Fruit fly (Drosophila melanogaster): Measurements from ENCODE around the gene CG6766.
"Not testable (repeated sequence)": the region's sequence is repeated elsewhere in the genome, so short reads cannot be mapped to it uniquely, and the experiment has no call there.

CG6766 gene

DNA sequence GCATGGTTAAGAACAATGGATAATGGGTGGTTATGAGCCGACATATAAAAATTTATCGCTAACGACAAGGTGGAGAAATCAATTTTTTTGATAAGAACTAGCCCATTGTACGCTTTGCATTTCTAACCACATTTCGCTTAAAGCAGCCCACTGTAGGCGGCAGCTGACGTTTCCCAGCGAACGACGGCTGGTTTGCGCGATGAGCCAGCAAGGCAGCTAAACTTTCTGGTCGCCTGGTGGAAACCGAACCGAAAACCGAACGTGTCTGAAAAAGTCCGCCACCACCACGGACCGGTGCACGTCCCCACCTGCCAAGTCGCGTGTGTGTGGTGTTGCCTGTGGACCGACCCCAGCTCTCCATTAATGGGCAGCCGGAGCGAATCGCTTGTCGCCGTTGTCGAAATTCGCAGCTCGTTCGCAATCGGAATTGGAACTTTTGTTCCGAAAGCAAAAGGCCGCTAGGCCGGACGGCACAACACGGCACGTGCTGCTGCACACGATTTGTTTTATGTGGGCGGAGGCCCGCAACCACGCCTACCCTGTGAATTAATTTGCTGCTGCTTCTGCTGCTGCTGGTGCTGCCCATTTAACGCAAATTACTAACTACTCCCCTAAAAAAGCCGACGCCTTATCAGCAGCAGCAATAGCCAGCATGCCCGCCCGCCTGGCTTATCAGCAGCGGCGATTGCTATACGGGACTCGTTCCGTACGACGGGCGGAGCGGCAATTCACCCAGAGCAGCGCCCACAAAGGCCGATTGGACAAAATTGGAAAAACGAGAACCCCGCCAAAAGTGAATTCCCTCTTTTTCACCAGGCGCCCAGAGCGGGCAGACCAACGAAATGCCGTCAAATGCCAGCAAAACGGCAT is 37.3 kb downstream of the CG6766 start:
- TF ChIP-seq EcR (GFP tag; optimal IDR thresholded peaks at IDR 0.05), result no peak
- TF ChIP-seq CG8478 (optimal IDR thresholded peaks at IDR 0.05), result no peak
- TF ChIP-seq pan (optimal IDR thresholded peaks at IDR 0.05), result no peak
- TF ChIP-seq Dll (optimal IDR thresholded peaks at IDR 0.05), result peak; percentile 50
- TF ChIP-seq psq (optimal IDR thresholded peaks at IDR 0.05), result no peak
- no peak for TF ChIP-seq usp (GFP tag; optimal IDR thresholded peaks at IDR 0.05)

DNA sequence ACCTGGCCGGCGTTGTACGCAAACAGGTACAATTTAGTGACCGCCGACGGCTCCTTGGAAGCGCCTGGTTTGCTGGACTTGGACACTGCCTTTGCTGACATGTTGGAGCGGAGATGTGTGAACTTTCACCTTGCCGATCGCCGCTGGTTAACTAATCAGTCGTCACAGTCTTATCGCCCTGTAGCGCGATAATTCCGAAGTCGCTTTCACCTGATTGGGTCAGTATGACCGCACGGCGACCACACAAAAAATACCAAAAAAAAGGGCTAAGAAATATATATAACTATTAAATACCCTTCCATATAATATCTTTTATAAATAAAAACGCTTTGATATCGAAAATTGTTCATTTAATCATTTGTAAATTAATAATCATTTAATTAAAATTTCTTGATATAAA is 38.4 kb downstream of the CG6766 start, which contains the start of gene Hacd1:
TSS of gene Hacd1 (minus strand) at position 216 of the 400 bp plus-strand sequence.
- TF ChIP-seq CG8478 (optimal IDR thresholded peaks at IDR 0.05) (no peak), Dll (optimal IDR thresholded peaks at IDR 0.05) (no peak), usp (GFP tag; optimal IDR thresholded peaks at IDR 0.05) (no peak), pan (optimal IDR thresholded peaks at IDR 0.05) (no peak), psq (optimal IDR thresholded peaks at IDR 0.05) (no peak), EcR (GFP tag; optimal IDR thresholded peaks at IDR 0.05) (no peak)

DNA sequence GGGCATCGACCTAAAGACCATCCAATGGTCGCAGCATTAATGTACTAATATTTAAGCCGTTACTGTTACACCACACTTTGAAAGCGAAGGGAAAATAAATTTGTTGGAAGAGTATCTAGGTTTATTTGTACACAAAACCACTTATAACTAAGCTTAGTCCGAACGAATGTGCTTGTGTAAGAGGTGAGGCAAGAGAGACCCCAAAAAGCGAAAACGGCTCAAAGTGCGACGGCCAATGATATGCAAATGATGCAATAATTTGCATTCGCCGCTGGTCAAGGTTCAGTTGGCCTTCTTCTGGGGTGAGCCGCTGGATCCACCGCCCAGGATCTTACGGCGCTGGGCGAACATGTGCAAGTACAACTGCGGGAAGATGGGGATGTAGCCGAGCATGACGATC is 39.4 kb downstream of the CG6766 start:
- no peak for TF ChIP-seq pan (optimal IDR thresholded peaks at IDR 0.05)
- no peak for TF ChIP-seq CG8478 (optimal IDR thresholded peaks at IDR 0.05)
- no peak for TF ChIP-seq usp (GFP tag; optimal IDR thresholded peaks at IDR 0.05)
- TF ChIP-seq EcR (GFP tag; optimal IDR thresholded peaks at IDR 0.05), result no peak
- no peak for TF ChIP-seq Dll (optimal IDR thresholded peaks at IDR 0.05)
- TF ChIP-seq psq (optimal IDR thresholded peaks at IDR 0.05), result no peak

DNA sequence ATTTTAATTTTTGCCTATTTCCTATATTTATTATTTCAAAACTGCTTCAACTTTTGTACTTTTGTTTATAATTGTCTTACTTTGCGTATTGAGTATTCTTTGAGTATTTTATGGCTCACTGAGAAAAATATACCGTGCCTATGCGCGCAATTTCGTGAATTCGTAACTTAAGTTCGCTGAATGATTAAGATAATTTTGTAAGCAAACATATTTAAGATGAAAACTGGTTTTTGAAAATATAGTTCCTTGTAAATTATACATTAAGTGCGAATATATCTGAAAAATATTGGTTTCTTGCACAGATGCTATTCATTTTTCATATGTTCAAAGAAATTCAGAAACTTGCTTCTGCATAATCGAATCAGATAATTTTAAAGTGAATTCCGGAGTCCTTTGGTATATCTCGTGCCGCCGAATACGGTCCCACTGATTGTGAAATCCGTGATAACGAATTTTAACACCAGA is 41.2 kb downstream of the CG6766 start, which contains the start of the genes CG18787 and Nfs1:
TSS of gene CG18787 (minus strand) at position 101 of the 465 bp plus-strand sequence.
TSS of gene Nfs1 (plus strand) at position 415 of the 465 bp plus-strand sequence.
- TF ChIP-seq CG8478 (optimal IDR thresholded peaks at IDR 0.05); Dll (optimal IDR thresholded peaks at IDR 0.05); EcR (GFP tag; optimal IDR thresholded peaks at IDR 0.05): not testable (repeated sequence)

DNA sequence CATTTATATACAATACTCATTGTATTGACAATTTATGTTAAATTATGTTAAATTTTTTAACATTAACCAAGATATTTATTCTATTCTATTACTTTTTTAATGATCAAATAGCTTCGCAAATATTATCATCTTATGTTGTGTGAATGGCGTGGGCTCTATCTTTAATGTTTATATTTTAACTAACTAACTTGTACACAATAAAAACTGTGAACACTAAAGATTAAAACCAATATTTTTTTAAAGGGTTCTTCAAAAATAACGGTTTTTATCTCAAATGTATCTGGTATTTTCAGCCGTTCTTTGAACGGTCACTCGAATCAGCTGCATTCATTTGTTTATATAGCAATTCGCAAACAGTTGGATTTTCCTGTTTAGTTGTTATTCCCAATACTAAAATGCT is 44.0 kb downstream of the CG6766 start, which contains the start of gene Ada1-1:
TSS of gene Ada1-1 (plus strand) at position 301 of the 400 bp plus-strand sequence.
- not testable (repeated sequence) for TF ChIP-seq pan, CG8478, Dll (optimal IDR thresholded peaks at IDR 0.05)

DNA sequence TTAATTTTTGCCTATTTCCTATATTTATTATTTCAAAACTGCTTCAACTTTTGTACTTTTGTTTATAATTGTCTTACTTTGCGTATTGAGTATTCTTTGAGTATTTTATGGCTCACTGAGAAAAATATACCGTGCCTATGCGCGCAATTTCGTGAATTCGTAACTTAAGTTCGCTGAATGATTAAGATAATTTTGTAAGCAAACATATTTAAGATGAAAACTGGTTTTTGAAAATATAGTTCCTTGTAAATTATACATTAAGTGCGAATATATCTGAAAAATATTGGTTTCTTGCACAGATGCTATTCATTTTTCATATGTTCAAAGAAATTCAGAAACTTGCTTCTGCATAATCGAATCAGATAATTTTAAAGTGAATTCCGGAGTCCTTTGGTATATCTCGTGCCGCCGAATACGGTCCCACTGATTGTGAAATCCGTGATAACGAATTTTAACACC is 45.1 kb downstream of the CG6766 start, which contains the start of the genes CG18789 and Qtzl:
TSS of gene CG18789 (minus strand) at position 101 of the 459 bp plus-strand sequence.
TSS of gene Qtzl (plus strand) at position 409 of the 459 bp plus-strand sequence.
- TF ChIP-seq Dll (optimal IDR thresholded peaks at IDR 0.05); psq (optimal IDR thresholded peaks at IDR 0.05); usp (GFP tag; optimal IDR thresholded peaks at IDR 0.05): not testable (repeated sequence)

DNA sequence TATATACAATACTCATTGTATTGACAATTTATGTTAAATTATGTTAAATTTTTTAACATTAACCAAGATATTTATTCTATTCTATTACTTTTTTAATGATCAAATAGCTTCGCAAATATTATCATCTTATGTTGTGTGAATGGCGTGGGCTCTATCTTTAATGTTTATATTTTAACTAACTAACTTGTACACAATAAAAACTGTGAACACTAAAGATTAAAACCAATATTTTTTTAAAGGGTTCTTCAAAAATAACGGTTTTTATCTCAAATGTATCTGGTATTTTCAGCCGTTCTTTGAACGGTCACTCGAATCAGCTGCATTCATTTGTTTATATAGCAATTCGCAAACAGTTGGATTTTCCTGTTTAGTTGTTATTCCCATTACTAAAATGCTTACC is 47.9 kb downstream of the CG6766 start, which contains the start of gene Ada1-2:
TSS of gene Ada1-2 (plus strand) at position 301 of the 400 bp plus-strand sequence.
- TF ChIP-seq pan, Dll, psq (optimal IDR thresholded peaks at IDR 0.05): not testable (repeated sequence)

DNA sequence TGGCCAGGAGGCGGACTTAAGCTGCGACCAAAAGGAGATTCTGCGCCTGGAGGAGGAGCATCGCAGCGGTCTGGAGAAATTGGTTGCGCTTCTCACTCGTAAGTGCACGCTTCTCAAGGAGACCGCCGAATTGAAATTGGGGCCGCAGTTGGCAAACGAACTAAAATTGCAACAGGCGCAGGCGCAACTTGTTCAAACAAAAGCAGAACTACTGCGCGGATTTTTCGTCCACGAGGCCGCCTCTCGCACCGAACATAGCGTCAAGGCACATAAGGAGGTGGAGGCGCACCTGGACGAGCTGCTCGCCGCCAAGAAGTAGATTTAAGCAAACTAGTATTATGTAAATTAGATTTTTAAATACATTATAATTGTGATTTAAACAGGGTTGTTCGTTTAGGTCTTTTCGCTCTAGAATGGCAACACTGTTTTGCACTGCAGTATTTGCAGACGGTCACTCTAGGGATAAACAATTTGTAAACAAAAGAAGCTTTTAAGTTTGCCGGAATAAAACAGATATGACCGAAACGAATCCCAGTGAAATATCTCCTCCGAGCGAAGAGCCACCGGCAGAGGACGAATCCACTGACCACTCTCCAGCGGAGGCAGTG is 49.9 kb downstream of the CG6766 start, which contains the start of gene escl:
TSS of gene escl (plus strand) at position 470 of the 608 bp plus-strand sequence.
- TF ChIP-seq CG8478 (optimal IDR thresholded peaks at IDR 0.05), result no peak

DNA sequence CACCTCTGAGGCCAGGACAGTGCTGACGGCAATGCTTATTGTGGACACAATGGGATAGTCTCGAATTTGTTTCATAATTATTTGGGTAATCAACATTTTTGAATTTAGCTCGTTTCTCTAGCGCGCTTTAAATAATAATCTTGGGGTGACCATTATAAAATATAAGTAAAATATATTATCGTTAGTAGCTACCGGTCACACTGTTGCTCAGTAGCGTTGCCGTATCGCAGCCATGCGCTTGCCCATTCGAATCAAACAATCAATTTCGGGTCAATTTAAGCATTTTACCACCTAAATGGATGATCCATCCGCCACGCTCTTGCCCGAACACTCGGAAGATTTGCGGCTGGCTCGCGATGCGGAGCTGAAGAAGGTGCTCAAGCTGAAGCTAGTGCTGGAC is 50.8 kb downstream of the CG6766 start, which contains the start of the genes zuc and dgt2:
TSS of gene zuc (minus strand) at position 154 of the 400 bp plus-strand sequence.
TSS of gene dgt2 (plus strand) at position 208 of the 400 bp plus-strand sequence.
- TF ChIP-seq Dll (optimal IDR thresholded peaks at IDR 0.05), result no peak
- TF ChIP-seq psq (optimal IDR thresholded peaks at IDR 0.05), result no peak
- no peak for TF ChIP-seq usp (GFP tag; optimal IDR thresholded peaks at IDR 0.05)
- no peak for TF ChIP-seq CG8478 (optimal IDR thresholded peaks at IDR 0.05)
- TF ChIP-seq EcR (GFP tag; optimal IDR thresholded peaks at IDR 0.05), result no peak
- TF ChIP-seq pan (optimal IDR thresholded peaks at IDR 0.05), result no peak

DNA sequence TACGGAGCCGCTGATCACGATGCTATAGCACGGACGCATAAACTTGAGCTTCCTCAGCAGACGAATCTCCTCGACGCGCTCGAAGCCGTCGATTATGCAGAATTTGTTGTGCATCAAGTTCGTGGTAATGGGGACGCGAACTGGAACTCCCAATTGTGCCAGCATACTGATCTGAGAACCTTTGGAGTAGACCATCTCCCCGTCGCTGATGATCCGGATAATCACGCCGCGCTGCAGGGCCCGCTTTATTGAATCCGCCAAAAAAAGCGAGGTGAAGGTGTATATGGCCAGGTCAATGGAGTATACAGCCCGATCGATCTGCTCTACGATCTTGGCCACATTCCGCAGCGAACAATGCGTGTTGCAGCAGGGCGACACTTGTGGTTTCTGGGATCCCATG is 51.3 kb downstream of the CG6766 start:
- no peak for TF ChIP-seq EcR (GFP tag; optimal IDR thresholded peaks at IDR 0.05)
- TF ChIP-seq psq (optimal IDR thresholded peaks at IDR 0.05), result no peak
- TF ChIP-seq Dll (optimal IDR thresholded peaks at IDR 0.05), result no peak
- TF ChIP-seq CG8478 (optimal IDR thresholded peaks at IDR 0.05), result no peak
- TF ChIP-seq pan (optimal IDR thresholded peaks at IDR 0.05), result no peak
- TF ChIP-seq usp (GFP tag; optimal IDR thresholded peaks at IDR 0.05), result no peak

Data from whole organism.